Fruit fly (Drosophila melanogaster) whole organism, pupa: Measurements from ENCODE around the gene CG31805.

Source experiments
- CG12605 ChIP-seq: fragments of 200-800 bp; sonication (Bioruptor generic); IDR thresholded peaks from 2 replicates; pipeline ENCODE4 v1.3.6; 2022; ENCODE audit warnings: missing biosample characterization, missing genetic modification characterization
- CG13204 ChIP-seq: fragments of 200-800 bp; sonication (Bioruptor generic); optimal IDR thresholded peaks from 2 replicates; lab custom pipeline; 2018; ENCODE audit warnings: missing biosample characterization, mild to moderate bottlenecking, missing genetic modification characterization, moderate library complexity
- CG15710 ChIP-seq: fragments of 200-800 bp; sonication (Bioruptor generic); optimal IDR thresholded peaks from 2 replicates; lab custom pipeline; 2018; ENCODE audit warnings: missing biosample characterization, mild to moderate bottlenecking, missing genetic modification characterization, moderate library complexity
- CG32121 ChIP-seq: fragments of 200-800 bp; sonication (Bioruptor generic); IDR thresholded peaks from 2 replicates; pipeline ENCODE4 v1.3.6; 2022; ENCODE audit warnings: missing biosample characterization, missing genetic modification characterization
- CG8159 ChIP-seq: fragments of 200-800 bp; sonication (Bioruptor generic); optimal IDR thresholded peaks from 3 replicates; lab custom pipeline; 2018; ENCODE audit warnings: missing biosample characterization, mild to moderate bottlenecking, missing genetic modification characterization, moderate library complexity
- CG9948 ChIP-seq: fragments of 200-800 bp; sonication (Bioruptor generic); optimal IDR thresholded peaks from 2 replicates; lab custom pipeline; 2018; ENCODE audit warnings: missing biosample characterization, mild to moderate bottlenecking, missing genetic modification characterization, moderate library complexity
- Ets98B ChIP-seq: fragments of 200-800 bp; sonication (Bioruptor generic); IDR thresholded peaks from 2 replicates; pipeline ENCODE4 v1.3.6; 2022; ENCODE audit warnings: missing biosample characterization, missing genetic modification characterization
- Snoo ChIP-seq: fragments of 200-800 bp; sonication (Bioruptor generic); optimal IDR thresholded peaks from 3 replicates; lab custom pipeline; 2017; ENCODE audit warnings: missing biosample characterization, mild to moderate bottlenecking, missing genetic modification characterization, inconsistent platforms

- TF ChIP-seq CG13204 (no peak), CG12605 (no peak), CG32121 (GFP tag; lab: Robert Waterston, UW) (no peak), CG9948 (no peak), Snoo (tag; lab: Kevin White, UChicago) (no peak), CG15710 (tag; lab: Kevin White, UChicago) (no peak), Ets98B (no peak), CG8159 (tag; lab: Kevin White, UChicago) (no peak)
Observed at dm6 chr2L:16900373-16900772, at the start of gene CG31805.
